Fruit fly (Drosophila melanogaster): ENCODE data around the gene CG14933.

dm6 chr2L:11840391-11840790, 2.2 kb upstream of the CG14933 start, which contains the start of gene CG31704:
- no peak for TF ChIP-seq CG8478 (optimal IDR thresholded peaks at IDR 0.05)
- no peak for TF ChIP-seq CTCF (optimal IDR thresholded peaks at IDR 0.05)
